Worm (Caenorhabditis elegans) whole organism, L4 larva: ENCODE measurements around the gene nspe-5.

Experiments used
- F10B5.3 ChIP-seq: sonication (generic microtip); optimal IDR thresholded peaks from 2 replicates; lab custom pipeline; 2016; ENCODE audit warnings: mild to moderate bottlenecking, missing genetic modification characterization, missing compliant biosample characterization
- aha-1 ChIP-seq: fragments of 150-350 bp; peaks from one replicate; lab custom pipeline; 2014; ENCODE audit warnings: missing biosample characterization, missing genetic modification characterization
- ama-1 ChIP-seq: fragments of 150-350 bp; optimal IDR thresholded peaks from 2 replicates; lab custom pipeline; 2014; ENCODE audit warnings: inconsistent platforms, mixed read lengths
- daf-12 ChIP-seq: fragments of 150-350 bp; optimal IDR thresholded peaks from 2 replicates; lab custom pipeline; 2014; ENCODE audit warnings: missing biosample characterization, missing genetic modification reagents, missing genetic modification characterization
- fkh-10 ChIP-seq: fragments of 150-350 bp; optimal IDR thresholded peaks from 2 replicates; lab custom pipeline; 2014; ENCODE audit warnings: missing biosample characterization, missing genetic modification reagents, missing genetic modification characterization
- lin-39 ChIP-seq: fragments of 150-350 bp; optimal IDR thresholded peaks from 2 replicates; lab custom pipeline; 2014; ENCODE audit warnings: missing biosample characterization, missing genetic modification reagents, missing genetic modification characterization
- lir-3 ChIP-seq: sonication (generic microtip); optimal IDR thresholded peaks from 2 replicates; lab custom pipeline; 2016; ENCODE audit warnings: mild to moderate bottlenecking, missing genetic modification characterization, missing compliant biosample characterization
- mdl-1 ChIP-seq, 2 experiments: fragments of 150-350 bp in 1 of 2; sonication (generic microtip) in 1 of 2; optimal IDR thresholded peaks; 2 replicates each; lab custom pipeline; 2014 to 2017; ENCODE audit warnings: missing biosample characterization in 2 of 2, missing genetic modification characterization in 2 of 2
- nhr-237 ChIP-seq: sonication (generic microtip); optimal IDR thresholded peaks from 2 replicates; lab custom pipeline; 2017; ENCODE audit warnings: missing biosample characterization, missing genetic modification characterization
- unc-62 ChIP-seq, 3 experiments: fragments of 150-350 bp in 1 of 3; sonication (generic microtip); optimal IDR thresholded peaks in 2 of 3; peaks in 1 of 3; 1 replicate in 1 of 3; 2 replicates in 2 of 3; lab custom pipeline; 2014 to 2017; ENCODE audit warnings: missing biosample characterization in 3 of 3, missing genetic modification characterization in 3 of 3, missing genetic modification reagents in 3 of 3, missing genotype in 1 of 3
- ztf-7 ChIP-seq: fragments of 150-350 bp; optimal IDR thresholded peaks from 2 replicates; lab custom pipeline; 2014; ENCODE audit warnings: missing biosample characterization, missing genetic modification characterization

DNA sequence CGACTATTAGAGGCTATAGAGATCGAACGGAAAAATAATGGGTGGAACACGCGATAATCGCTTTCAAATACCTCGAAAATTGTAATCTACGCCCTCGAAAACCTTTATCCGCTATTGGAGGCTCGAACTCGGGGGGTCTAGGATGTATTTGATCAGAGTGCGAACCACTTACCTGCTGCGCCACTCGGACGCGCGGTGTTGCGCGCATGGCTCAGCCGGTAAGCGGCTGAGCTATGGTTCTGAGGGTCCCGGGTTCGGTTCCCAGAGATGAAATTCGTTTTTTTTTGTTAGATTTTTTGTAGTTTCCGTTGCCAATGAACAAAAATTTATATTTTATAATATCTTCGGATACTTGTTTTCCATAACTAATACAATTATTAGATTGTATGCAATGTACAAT lies 39.5 kb downstream of the nspe-5 start:
- TF ChIP-seq fkh-10, result no peak
- TF ChIP-seq ztf-7 (tag; lab: Kevin White, UChicago), result no peak
- TF ChIP-seq F10B5.3, result no peak
- TF ChIP-seq daf-12, result no peak
- TF ChIP-seq nhr-237, result no peak
- TF ChIP-seq ama-1 (lab: Kevin White, UChicago), result no peak
- TF ChIP-seq aha-1 (tag; lab: Kevin White, UChicago), result no peak
- TF ChIP-seq lin-39 (tag; lab: Kevin White, UChicago), result no peak
- TF ChIP-seq unc-62 (GFP tag; optimal IDR thresholded peaks at IDR 0.05 in 1 of 2; lab: Kevin White, UChicago), result no peak
- TF ChIP-seq unc-62 (tag; optimal IDR thresholded peaks at IDR 0.05; lab: Kevin White, UChicago), result no peak
- no peak for TF ChIP-seq mdl-1 (tag; optimal IDR thresholded peaks at IDR 0.05; lab: Kevin White, UChicago)
- no peak for TF ChIP-seq lir-3 (tag; lab: Kevin White, UChicago)
